Worm (Caenorhabditis elegans): ENCODE data around the gene pfkb-1.2.

pfkb-1.2 gene

DNA sequence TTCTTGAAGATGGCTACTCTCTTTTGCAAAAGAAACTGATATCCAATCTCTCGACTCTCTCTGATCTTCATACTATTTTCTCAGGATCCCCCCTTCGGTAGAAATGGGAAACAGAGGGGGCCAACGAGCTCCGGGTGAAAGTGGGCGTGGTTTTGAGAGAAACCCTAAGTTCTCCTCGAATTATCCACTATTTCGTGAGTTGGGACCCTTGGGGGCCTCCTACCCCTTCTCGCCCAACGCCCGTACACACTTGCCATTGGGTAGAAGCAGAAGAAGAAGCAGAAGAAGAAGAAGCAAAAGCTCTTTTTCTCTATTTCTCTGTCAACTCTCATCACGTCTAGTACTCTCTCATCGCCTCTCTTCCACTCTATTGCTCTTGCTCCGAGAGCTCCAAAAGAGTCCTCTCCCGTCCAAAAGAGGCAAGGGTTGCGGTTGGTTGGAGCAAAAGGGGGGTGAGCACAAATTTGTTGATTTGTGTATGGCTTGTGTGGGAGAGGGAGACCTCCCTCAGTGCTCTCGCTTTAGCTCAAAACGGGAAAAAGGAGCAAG is 32.3 kb downstream of the pfkb-1.2 start:
- peak; percentile 18 for TF ChIP-seq ttx-3 (tag; optimal IDR thresholded peaks at IDR 0.05)
- no peak for TF ChIP-seq elt-4 (tag; optimal IDR thresholded peaks at IDR 0.05)
- TF ChIP-seq C08G9.2 (tag; optimal IDR thresholded peaks at IDR 0.05), result peak; percentile 36
- TF ChIP-seq ceh-24 (tag; optimal IDR thresholded peaks at IDR 0.05), result peak; percentile 11
- TF ChIP-seq pax-1 (tag; optimal IDR thresholded peaks at IDR 0.05), result no peak
- no peak for TF ChIP-seq lin-11 (tag; optimal IDR thresholded peaks at IDR 0.05)
- no peak for TF ChIP-seq hlh-15 (tag; optimal IDR thresholded peaks at IDR 0.05)
- no peak for TF ChIP-seq hlh-13 (GFP tag; optimal IDR thresholded peaks at IDR 0.05)
- no peak for TF ChIP-seq dve-1 (tag; optimal IDR thresholded peaks at IDR 0.05)
- TF ChIP-seq ceh-9 (tag; optimal IDR thresholded peaks at IDR 0.05), result no peak
- TF ChIP-seq ama-1 (optimal IDR thresholded peaks at IDR 0.05), result no peak
- TF ChIP-seq ceh-31 (tag; optimal IDR thresholded peaks at IDR 0.05), result peak; percentile 74
- TF ChIP-seq hlh-8 (tag; optimal IDR thresholded peaks at IDR 0.05), result no peak
- no peak for TF ChIP-seq ceh-19 (GFP tag; optimal IDR thresholded peaks at IDR 0.05)
- TF ChIP-seq unc-42 (tag; optimal IDR thresholded peaks at IDR 0.05), result peak; percentile 74
- TF ChIP-seq tbx-2 (tag; optimal IDR thresholded peaks at IDR 0.05), result peak; percentile 70
- TF ChIP-seq ceh-45 (GFP tag; IDR thresholded peaks at IDR 0.05), result no peak
- peak; percentile 3 for TF ChIP-seq pat-9 (tag; optimal IDR thresholded peaks at IDR 0.05)
- TF ChIP-seq syd-9 (tag; optimal IDR thresholded peaks at IDR 0.05), result peak; percentile 46
- TF ChIP-seq unc-3 (GFP tag; conservative IDR thresholded peaks at IDR 0.05), result no peak
- peak; percentile 36 for TF ChIP-seq unc-3 (tag; optimal IDR thresholded peaks at IDR 0.05)
- TF ChIP-seq sox-4 (tag; optimal IDR thresholded peaks at IDR 0.05), result no peak
- no peak for TF ChIP-seq fax-1 (tag; optimal IDR thresholded peaks at IDR 0.05)
- peak; percentile 96 for TF ChIP-seq nfya-1 (tag; optimal IDR thresholded peaks at IDR 0.05)
- TF ChIP-seq unc-55 (GFP tag; optimal IDR thresholded peaks at IDR 0.05), result peak; percentile 30
- no peak for TF ChIP-seq unc-86 (tag; optimal IDR thresholded peaks at IDR 0.05)
- peak; percentile 28 for TF ChIP-seq F13H6.1 (tag; optimal IDR thresholded peaks at IDR 0.05)
- peak; percentile 49 for TF ChIP-seq T23F11.4 (GFP tag; optimal IDR thresholded peaks at IDR 0.05)
- TF ChIP-seq ceh-48 (tag; optimal IDR thresholded peaks at IDR 0.05), result peak; percentile 12
- TF ChIP-seq ceh-6 (GFP tag; optimal IDR thresholded peaks at IDR 0.05), result peak; percentile 2
- TF ChIP-seq K09A11.1 (tag; optimal IDR thresholded peaks at IDR 0.05; ENCODE audit: insufficient read depth), result peak; percentile 7
- TF ChIP-seq che-1 (tag; optimal IDR thresholded peaks at IDR 0.05), result peak; percentile 15
- peak; percentile 60 for TF ChIP-seq ceh-34 (tag; optimal IDR thresholded peaks at IDR 0.05)
- TF ChIP-seq ztf-16 (tag; optimal IDR thresholded peaks at IDR 0.05), result no peak
- peak; percentile 51 for TF ChIP-seq rnt-1 (tag; optimal IDR thresholded peaks at IDR 0.05)
- no peak for TF ChIP-seq elt-2 (tag; optimal IDR thresholded peaks at IDR 0.05)
- TF ChIP-seq ceh-18 (tag; optimal IDR thresholded peaks at IDR 0.05), result peak; percentile 80
- TF ChIP-seq pqm-1 (tag; optimal IDR thresholded peaks at IDR 0.05), result no peak
- no peak for TF ChIP-seq K02D7.2 (tag; optimal IDR thresholded peaks at IDR 0.05)

DNA sequence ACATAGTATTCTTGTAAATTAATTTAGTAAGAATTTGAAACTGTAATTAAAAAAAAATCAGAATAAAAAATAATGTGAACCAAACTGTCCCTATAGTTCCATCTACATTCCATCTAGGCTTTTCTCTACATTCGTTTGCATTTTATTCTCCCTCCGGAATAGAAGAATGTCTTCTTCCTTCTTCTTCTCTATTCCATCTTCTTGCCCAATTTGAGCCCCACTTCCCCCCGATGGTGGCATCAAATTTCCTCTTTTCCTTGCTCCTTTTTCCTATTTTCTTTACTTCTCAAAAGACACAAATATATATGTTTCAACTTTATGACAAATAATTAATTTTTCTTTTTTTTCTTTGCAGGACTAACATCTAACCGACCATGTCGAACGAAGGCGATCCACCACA is 33.5 kb downstream of the pfkb-1.2 start, which contains the start of gene unc-44:
TSS of gene unc-44 (plus strand) at position 356 of the 400 bp plus-strand sequence.
- peak; percentile 31 for TF ChIP-seq unc-42 (tag; optimal IDR thresholded peaks at IDR 0.05)
- TF ChIP-seq ceh-34 (tag; optimal IDR thresholded peaks at IDR 0.05), result peak; percentile 60
- TF ChIP-seq C08G9.2 (tag; optimal IDR thresholded peaks at IDR 0.05), result no peak
- no peak for TF ChIP-seq ref-2 (tag; optimal IDR thresholded peaks at IDR 0.05)
- TF ChIP-seq dve-1 (tag; optimal IDR thresholded peaks at IDR 0.05), result no peak
- no peak for TF ChIP-seq nhr-11 (tag; optimal IDR thresholded peaks at IDR 0.05)
- TF ChIP-seq ama-1 (optimal IDR thresholded peaks at IDR 0.05), result no peak
- no peak for TF ChIP-seq che-1 (tag; optimal IDR thresholded peaks at IDR 0.05)
